Worm (Caenorhabditis elegans): ENCODE results near the gene jmjd-1.1.

DNA sequence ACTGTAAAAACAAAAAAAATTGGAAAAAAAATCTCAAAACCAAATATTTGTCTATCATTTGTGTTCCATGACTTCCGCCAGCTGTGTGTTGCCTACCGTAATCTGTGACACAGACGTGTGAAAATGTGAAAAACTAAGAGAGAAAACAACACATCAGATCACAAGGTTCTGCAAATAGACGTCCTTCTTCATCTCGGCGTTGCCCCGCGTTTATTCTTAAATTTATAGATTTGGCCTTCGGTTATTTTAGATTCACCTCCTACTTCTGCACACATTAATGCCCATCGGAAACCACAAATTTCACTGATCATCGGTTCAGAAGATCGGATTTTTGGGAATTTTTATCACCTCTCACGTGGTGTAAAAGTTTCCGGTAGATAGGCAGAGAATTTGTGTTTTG lies 32.8 kb downstream of the jmjd-1.1 start:
- TF ChIP-seq med-1 (GFP tag; optimal IDR thresholded peaks at IDR 0.05; ENCODE audit: insufficient read depth) (no peak), ztf-23 (GFP tag; IDR thresholded peaks at IDR 0.05) (no peak)

Data from whole organism, midembryonic.